Worm (Caenorhabditis elegans) whole organism, late embryonic: Measurements from ENCODE around the gene metl-6.

Source experiments
- F13H6.1 ChIP-seq: sonication (generic microtip); optimal IDR thresholded peaks from 2 replicates; lab custom pipeline; 2016; ENCODE audit warnings: missing genetic modification characterization, missing compliant biosample characterization
- ahr-1 ChIP-seq: sonication (generic microtip); optimal IDR thresholded peaks from 2 replicates; lab custom pipeline; 2016; ENCODE audit warnings: missing genetic modification characterization, missing compliant biosample characterization
- ceh-22 ChIP-seq: sonication (generic microtip); optimal IDR thresholded peaks from 2 replicates; lab custom pipeline; 2017; ENCODE audit warnings: missing biosample characterization, missing genetic modification characterization
- ceh-45 ChIP-seq: fragments of 200-800 bp; sonication (Bioruptor generic); IDR thresholded peaks from 2 replicates; pipeline ENCODE4 v1.3.6; 2022; ENCODE audit warnings: missing genetic modification reagents, missing genetic modification characterization, missing compliant biosample characterization
- ceh-9 ChIP-seq: sonication (generic microtip); optimal IDR thresholded peaks from 2 replicates; lab custom pipeline; 2016; ENCODE audit warnings: mild to moderate bottlenecking, missing genetic modification characterization, inconsistent platforms, missing compliant biosample characterization
- fkh-10 ChIP-seq: fragments of 150-350 bp; optimal IDR thresholded peaks from 2 replicates; lab custom pipeline; 2014; ENCODE audit warnings: missing biosample characterization, missing genetic modification reagents, missing genetic modification characterization
- lim-6 ChIP-seq: sonication (generic microtip); optimal IDR thresholded peaks from 2 replicates; lab custom pipeline; 2016; ENCODE audit warnings: missing genetic modification characterization, missing compliant biosample characterization
- nhr-11 ChIP-seq: fragments of 150-350 bp; optimal IDR thresholded peaks from 2 replicates; lab custom pipeline; 2014; ENCODE audit warnings: missing biosample characterization, missing genetic modification characterization
- pha-4 ChIP-seq: fragments of 150-350 bp; optimal IDR thresholded peaks from 2 replicates; lab custom pipeline; 2018; ENCODE audit warnings: missing biosample characterization, missing genetic modification reagents, missing genetic modification characterization
- tbx-7 ChIP-seq: sonication (generic microtip); optimal IDR thresholded peaks from 2 replicates; lab custom pipeline; 2016; ENCODE audit warnings: missing genotype, missing genetic modification characterization, missing compliant biosample characterization
- unc-3 ChIP-seq, 2 experiments: fragments of 200-800 bp in 1 of 2; sonication (Bioruptor generic) in 1 of 2; sonication (generic microtip) in 1 of 2; conservative IDR thresholded peaks in 1 of 2; optimal IDR thresholded peaks in 1 of 2; 2 replicates each; pipeline versions ENCODE4 v1.3.6 to Lab custom; 2016 to 2022; ENCODE audit warnings: missing compliant biosample characterization in 2 of 2, missing genetic modification characterization in 2 of 2, missing genetic modification reagents in 1 of 2
- unc-55 ChIP-seq: sonication (generic microtip); optimal IDR thresholded peaks from 2 replicates; lab custom pipeline; 2017; ENCODE audit warnings: missing biosample characterization, missing genetic modification reagents, missing genetic modification characterization
- unc-86 ChIP-seq: sonication (generic microtip); optimal IDR thresholded peaks from 2 replicates; lab custom pipeline; 2016; ENCODE audit warnings: missing genetic modification characterization, missing compliant biosample characterization

ce11 chrIII:3889896-3890295 is 31.6 kb downstream of the metl-6 start:
- TF ChIP-seq pha-4 (tag; lab: Kevin White, UChicago) (no peak), nhr-11 (tag; lab: Kevin White, UChicago) (no peak), unc-86 (tag; lab: Kevin White, UChicago) (no peak), unc-3 (GFP tag; conservative IDR thresholded peaks at IDR 0.05; lab: Robert Waterston, UW) (no peak), unc-3 (tag; optimal IDR thresholded peaks at IDR 0.05; lab: Kevin White, UChicago) (no peak), lim-6 (tag; lab: Kevin White, UChicago) (no peak), unc-55 (no peak), ceh-45 (GFP tag; lab: Robert Waterston, UW) (no peak), ceh-9 (tag; lab: Kevin White, UChicago) (no peak), ahr-1 (tag; lab: Kevin White, UChicago) (no peak), tbx-7 (tag; lab: Kevin White, UChicago) (no peak), fkh-10 (GFP tag; lab: Kevin White, UChicago) (no peak), F13H6.1 (tag; lab: Kevin White, UChicago) (no peak), ceh-22 (tag; lab: Kevin White, UChicago) (no peak)
